Worm (Caenorhabditis elegans): ENCODE results near the gene twk-35.

Gene twk-35

DNA sequence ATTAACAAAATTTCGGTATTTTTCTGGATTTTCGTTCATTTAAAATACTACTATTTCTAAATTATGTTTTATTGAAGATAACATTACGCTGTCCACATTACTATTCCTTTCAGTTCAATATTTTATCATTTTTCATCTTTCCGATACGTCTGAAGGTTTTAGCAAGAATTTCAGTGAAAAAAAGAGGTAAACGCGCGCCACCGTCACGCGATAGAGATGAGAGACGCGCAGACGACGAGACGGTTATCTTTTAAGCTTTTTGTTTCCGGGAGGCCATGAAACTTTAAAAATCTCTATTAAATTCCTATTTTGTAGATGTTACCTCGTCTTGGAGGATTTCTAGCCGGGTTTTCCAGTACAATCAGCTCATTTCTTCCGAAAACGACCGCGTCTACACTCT, 25.0 kb upstream of the twk-35 start, which contains the start of gene mrps-12 (continued):
- peak; percentile 35 for TF ChIP-seq nhr-71 (tag; optimal IDR thresholded peaks at IDR 0.05)
- TF ChIP-seq rnt-1 (tag; optimal IDR thresholded peaks at IDR 0.05), result peak; percentile 9
- TF ChIP-seq swsn-7 (tag; optimal IDR thresholded peaks at IDR 0.05), result no peak
- TF ChIP-seq egl-27 (tag; optimal IDR thresholded peaks at IDR 0.05), result no peak
- TF ChIP-seq fkh-4 (tag; optimal IDR thresholded peaks at IDR 0.05; ENCODE audit: borderline replicate concordance), result no peak
- TF ChIP-seq ceh-8 (GFP tag; optimal IDR thresholded peaks at IDR 0.05), result no peak
- TF ChIP-seq aly-2 (tag; optimal IDR thresholded peaks at IDR 0.05), result no peak

DNA sequence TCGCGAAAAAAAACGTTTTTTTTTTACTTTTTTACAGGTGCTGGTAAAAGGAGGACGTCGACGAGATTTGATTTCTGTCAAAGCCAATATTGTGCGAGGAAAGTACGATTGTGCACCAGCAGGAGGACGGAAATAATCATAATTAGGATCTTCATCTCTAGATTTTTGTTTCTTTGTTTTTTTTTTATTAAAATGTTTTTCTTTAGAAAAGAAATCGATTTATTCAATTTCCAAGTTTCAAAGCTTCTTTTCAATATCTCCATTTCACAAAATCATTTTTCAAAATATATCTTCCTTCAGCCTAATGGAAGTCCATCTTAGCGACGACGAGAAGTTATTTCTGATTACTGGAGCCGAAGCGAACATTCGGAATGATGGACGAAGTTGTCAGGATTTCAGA, 24.2 kb upstream of the twk-35 start, which contains the start of gene exos-7:
Gene exos-7, plus strand, starts transcription at position 301 of the 400 bp plus-strand sequence.
- no peak for TF ChIP-seq sup-37 (GFP tag; optimal IDR thresholded peaks at IDR 0.05)
- TF ChIP-seq nhr-85 (tag), result peak; percentile 51

ce11 chrV:20841484-20841883, 21.3 kb upstream of the twk-35 start:
- TF ChIP-seq ceh-8 (GFP tag; optimal IDR thresholded peaks at IDR 0.05) (no peak), isw-1 (GFP tag; IDR thresholded peaks at IDR 0.05) (no peak)

DNA sequence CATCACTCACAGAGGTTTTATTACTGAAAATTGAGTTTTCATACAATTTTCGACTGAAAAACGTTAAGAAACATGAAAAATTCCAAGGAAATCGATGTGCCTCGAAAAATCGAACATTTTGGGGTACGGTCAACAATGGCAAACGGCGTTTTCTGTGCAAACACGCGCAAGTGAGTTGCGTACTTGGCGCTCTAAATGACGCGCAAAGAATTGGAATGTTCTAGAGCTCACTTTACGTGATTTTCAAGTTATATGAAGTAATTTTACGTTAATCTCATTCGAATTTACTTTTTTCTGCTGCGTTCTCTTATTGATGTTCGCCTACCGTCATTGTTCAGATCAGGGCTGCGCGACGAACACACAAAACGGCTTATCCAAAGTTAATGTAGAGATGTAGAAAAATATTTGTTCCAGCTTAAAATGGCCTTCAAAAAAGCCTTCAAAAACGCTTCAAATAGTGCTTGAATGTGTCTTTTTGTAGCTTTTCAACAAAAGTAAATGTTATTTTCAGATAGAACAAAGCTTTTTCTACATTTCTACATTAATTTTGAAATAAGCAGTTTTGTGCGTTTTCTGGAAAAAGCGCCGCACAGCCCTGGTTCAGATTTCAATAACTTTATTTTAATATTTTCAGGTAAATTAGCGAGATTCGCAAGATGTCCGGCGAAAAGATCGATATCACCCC, 17.1 kb upstream of the twk-35 start, which contains the start of the genes F31D4.2 and fkb-6:
Gene F31D4.2, minus strand, starts transcription at position 23 of the 685 bp plus-strand sequence.
Gene fkb-6, plus strand, starts transcription at position 635 of the 685 bp plus-strand sequence.
- TF ChIP-seq zip-4 (GFP tag; optimal IDR thresholded peaks at IDR 0.05), result peak; percentile 52
- TF ChIP-seq irx-1 (tag; optimal IDR thresholded peaks at IDR 0.05), result peak; percentile 75
- no peak for TF ChIP-seq egl-27 (tag; optimal IDR thresholded peaks at IDR 0.05)
- peak; percentile 57 for TF ChIP-seq snpc-4 (tag; optimal IDR thresholded peaks at IDR 0.05)
- TF ChIP-seq unc-62 (GFP tag; optimal IDR thresholded peaks at IDR 0.05), result no peak
- peak; percentile 68 to 70 for TF ChIP-seq efl-1 (optimal IDR thresholded peaks at IDR 0.05)
- peak; percentile 70 to 95 for TF ChIP-seq efl-1 (GFP tag; optimal IDR thresholded peaks at IDR 0.05 in 1 of 2)
- TF ChIP-seq unc-98 (GFP tag; IDR thresholded peaks at IDR 0.05), result no peak
- peak; percentile 7 for TF ChIP-seq lin-39 (tag; optimal IDR thresholded peaks at IDR 0.05)
- TF ChIP-seq hlh-17 (GFP tag; optimal IDR thresholded peaks at IDR 0.05; ENCODE audit: borderline replicate concordance), result no peak
- peak; percentile 35 for TF ChIP-seq aha-1 (tag; optimal IDR thresholded peaks at IDR 0.05)
- peak in 1 of 2 experiments; percentile 35 for TF ChIP-seq ztf-11 (tag; optimal IDR thresholded peaks at IDR 0.05)
- TF ChIP-seq nhr-76 (tag; optimal IDR thresholded peaks at IDR 0.05), result no peak
- no peak for TF ChIP-seq efl-3 (GFP tag; optimal IDR thresholded peaks at IDR 0.05)
- TF ChIP-seq tlp-1 (tag; optimal IDR thresholded peaks at IDR 0.05), result no peak
- TF ChIP-seq ets-5 (GFP tag; IDR thresholded peaks at IDR 0.05), result no peak
- TF ChIP-seq vab-15 (tag; optimal IDR thresholded peaks at IDR 0.05), result peak; percentile 25
- TF ChIP-seq nhr-47 (tag; optimal IDR thresholded peaks at IDR 0.05), result peak; percentile 88
- TF ChIP-seq blmp-1 (tag; optimal IDR thresholded peaks at IDR 0.05), result no peak
- TF ChIP-seq unc-86 (tag; optimal IDR thresholded peaks at IDR 0.05), result peak; percentile 78
- peak; percentile 20 for TF ChIP-seq fos-1 (tag; optimal IDR thresholded peaks at IDR 0.05)
- TF ChIP-seq ama-1 (optimal IDR thresholded peaks at IDR 0.05), result no peak
- peak; percentile 71 to 84 (median 77) for TF ChIP-seq ceh-82 (tag; optimal IDR thresholded peaks at IDR 0.05)
- peak; percentile 96 to 99 for TF ChIP-seq lsy-2 (tag; optimal IDR thresholded peaks at IDR 0.05)
- TF ChIP-seq ceh-88 (GFP tag; IDR thresholded peaks at IDR 0.05), result no peak
- TF ChIP-seq swsn-7 (tag; optimal IDR thresholded peaks at IDR 0.05), result peak; percentile 88
- peak; percentile 85 for TF ChIP-seq nhr-20 (tag; optimal IDR thresholded peaks at IDR 0.05)
- TF ChIP-seq fkh-4 (tag; optimal IDR thresholded peaks at IDR 0.05; ENCODE audit: borderline replicate concordance), result no peak
- peak in 1 of 2 experiments; percentile 66 for TF ChIP-seq mdl-1 (tag; optimal IDR thresholded peaks at IDR 0.05)
- TF ChIP-seq hlh-4 (tag; optimal IDR thresholded peaks at IDR 0.05), result no peak
- TF ChIP-seq Y116A8C.19 (tag; optimal IDR thresholded peaks at IDR 0.05; ENCODE audit: borderline replicate concordance), result no peak
- peak; percentile 75 for TF ChIP-seq nhr-77 (tag; optimal IDR thresholded peaks at IDR 0.05)
- no peak for TF ChIP-seq mef-2 (tag; optimal IDR thresholded peaks at IDR 0.05)
- TF ChIP-seq C16A3.4 (tag; optimal IDR thresholded peaks at IDR 0.05), result peak; percentile 84
- no peak for TF ChIP-seq nhr-11 (tag; optimal IDR thresholded peaks at IDR 0.05)
- no peak for TF ChIP-seq pag-3 (tag; optimal IDR thresholded peaks at IDR 0.05; ENCODE audit: borderline replicate concordance, insufficient read depth)
- peak; percentile 78 for TF ChIP-seq tbx-2 (tag; optimal IDR thresholded peaks at IDR 0.05)
- no peak for TF ChIP-seq nhr-28 (tag; optimal IDR thresholded peaks at IDR 0.05)
- TF ChIP-seq aly-2 (tag; optimal IDR thresholded peaks at IDR 0.05), result no peak
- peak; percentile 57; the same call in 1 of the 2 replicates for TF ChIP-seq mab-9 (GFP tag; IDR thresholded peaks at IDR 0.05)

All from whole organism, L1 larva.